Fruit fly (Drosophila melanogaster) whole organism, embryonic: ENCODE data around the gene CG7298.

ENCODE experiments used
- Ada2b ChIP-seq: fragments of 200-800 bp; sonication (Bioruptor generic); IDR thresholded peaks from 2 replicates; pipeline ENCODE4 v1.3.6; 2022; ENCODE audit warnings: missing biosample characterization, missing genetic modification characterization
- B-H2 ChIP-seq: fragments of 200-800 bp; sonication (Bioruptor generic); optimal IDR thresholded peaks from 2 replicates; lab custom pipeline; 2018; ENCODE audit warnings: missing biosample characterization, mild to moderate bottlenecking, missing genetic modification characterization
- BtbVII ChIP-seq: fragments of 200-800 bp; sonication (Bioruptor generic); optimal IDR thresholded peaks from 3 replicates; lab custom pipeline; 2017; ENCODE audit warnings: missing biosample characterization, mild to moderate bottlenecking, missing genetic modification characterization
- Bteb2 ChIP-seq: fragments of 200-800 bp; sonication (Bioruptor generic); optimal IDR thresholded peaks from 2 replicates; lab custom pipeline; 2016; ENCODE audit warnings: missing biosample characterization, missing genetic modification characterization
- CG11398 ChIP-seq: fragments of 200-800 bp; sonication (Bioruptor generic); optimal IDR thresholded peaks from 2 replicates; lab custom pipeline; 2016; ENCODE audit warnings: missing biosample characterization, missing genetic modification characterization
- CG11560 ChIP-seq: fragments of 200-800 bp; sonication (Bioruptor generic); IDR thresholded peaks from 3 replicates; pipeline ENCODE4 v1.3.6; 2022; ENCODE audit warnings: missing biosample characterization, missing genetic modification characterization
- CG12659 ChIP-seq: fragments of 200-800 bp; sonication (Bioruptor generic); optimal IDR thresholded peaks from 3 replicates; lab custom pipeline; 2017; ENCODE audit warnings: mild to moderate bottlenecking, missing biosample characterization, missing genetic modification reagents, missing genetic modification characterization
- CG13296 ChIP-seq: fragments of 200-800 bp; sonication (Bioruptor generic); optimal IDR thresholded peaks from 3 replicates; lab custom pipeline; 2018; ENCODE audit warnings: missing biosample characterization, mild to moderate bottlenecking, missing genetic modification characterization
- CG13424 ChIP-seq: fragments of 200-800 bp; sonication (Bioruptor generic); optimal IDR thresholded peaks from 2 replicates; lab custom pipeline; 2019; ENCODE audit warnings: missing biosample characterization, mild to moderate bottlenecking, missing genetic modification characterization, moderate library complexity
- CG14667 ChIP-seq: fragments of 200-800 bp; sonication (Bioruptor generic); IDR thresholded peaks from 2 replicates; pipeline ENCODE4 v1.3.6; 2022; ENCODE audit warnings: missing biosample characterization, missing genetic modification characterization
- CG17361 ChIP-seq: fragments of 200-800 bp; sonication (Bioruptor generic); IDR thresholded peaks from 3 replicates; pipeline ENCODE4 v1.3.6; 2022; ENCODE audit warnings: missing biosample characterization, missing genetic modification characterization
- CG18599 ChIP-seq: fragments of 200-800 bp; sonication (Bioruptor generic); optimal IDR thresholded peaks from 3 replicates; lab custom pipeline; 2017; ENCODE audit warnings: missing biosample characterization, missing genetic modification characterization, mild to moderate bottlenecking, moderate library complexity, missing genetic modification reagents
- CG2129 ChIP-seq: fragments of 200-800 bp; sonication (Bioruptor generic); IDR thresholded peaks from 2 replicates; pipeline ENCODE4 v1.3.6; 2022; ENCODE audit warnings: missing biosample characterization, missing genetic modification characterization; ENCODE audit not compliant: partially characterized antibody
- CG2199 ChIP-seq: fragments of 200-800 bp; sonication (Bioruptor generic); IDR thresholded peaks from 3 replicates; pipeline ENCODE4 v1.3.6; 2022; ENCODE audit warnings: missing biosample characterization, missing genetic modification characterization
- CG2678 ChIP-seq: fragments of 200-800 bp; sonication (Bioruptor generic); optimal IDR thresholded peaks from 3 replicates; lab custom pipeline; 2019; ENCODE audit warnings: missing biosample characterization, mild to moderate bottlenecking, missing genetic modification characterization, moderate library complexity
- CG2875 ChIP-seq: fragments of 200-800 bp; sonication (Bioruptor generic); optimal IDR thresholded peaks from 2 replicates; lab custom pipeline; 2017; ENCODE audit warnings: missing biosample characterization, mild to moderate bottlenecking, missing genetic modification characterization, missing genetic modification reagents
- CG34376 ChIP-seq: fragments of 200-800 bp; sonication (Bioruptor generic); optimal IDR thresholded peaks from 2 replicates; lab custom pipeline; 2018; ENCODE audit warnings: missing biosample characterization, mild to moderate bottlenecking, missing genetic modification characterization
- CG5245 ChIP-seq: fragments of 200-800 bp; sonication (Bioruptor generic); optimal IDR thresholded peaks from 3 replicates; lab custom pipeline; 2016; ENCODE audit warnings: missing biosample characterization, missing genetic modification characterization
- CG6654 ChIP-seq: fragments of 200-800 bp; sonication (Bioruptor generic); optimal IDR thresholded peaks from 2 replicates; lab custom pipeline; 2017; ENCODE audit warnings: missing biosample characterization, mild to moderate bottlenecking, missing genetic modification characterization
- CG7556 ChIP-seq: fragments of 200-800 bp; sonication (Bioruptor generic); optimal IDR thresholded peaks from 2 replicates; lab custom pipeline; 2017; ENCODE audit warnings: missing biosample characterization, mild to moderate bottlenecking, missing genetic modification characterization
- CG7786 ChIP-seq: fragments of 200-800 bp; sonication (Bioruptor generic); optimal IDR thresholded peaks from 2 replicates; lab custom pipeline; 2016; ENCODE audit warnings: missing biosample characterization, missing genetic modification characterization
- CG9797 ChIP-seq: fragments of 200-800 bp; sonication (Bioruptor generic); optimal IDR thresholded peaks from 3 replicates; lab custom pipeline; 2018; ENCODE audit warnings: missing biosample characterization, mild to moderate bottlenecking, missing genetic modification characterization
- CHES-1-like ChIP-seq: fragments of 200-800 bp; sonication (Bioruptor generic); optimal IDR thresholded peaks from 2 replicates; lab custom pipeline; 2016; ENCODE audit warnings: missing biosample characterization, missing genetic modification characterization
- CrebB ChIP-seq: fragments of 200-800 bp; sonication (Bioruptor generic); optimal IDR thresholded peaks from 3 replicates; lab custom pipeline; 2018; ENCODE audit warnings: missing biosample characterization, mild to moderate bottlenecking, missing genetic modification characterization
- Ets65A ChIP-seq: fragments of 200-800 bp; sonication (Bioruptor generic); peaks from one replicate; lab custom pipeline; 2016; ENCODE audit warnings: missing biosample characterization, missing genetic modification characterization
- Mrtf ChIP-seq: fragments of 200-800 bp; sonication (Bioruptor generic); IDR thresholded peaks from 3 replicates; pipeline ENCODE4 v1.3.6; 2022; ENCODE audit warnings: missing biosample characterization, missing genetic modification characterization
- Neu2 ChIP-seq: fragments of 200-800 bp; sonication (Bioruptor generic); optimal IDR thresholded peaks from 3 replicates; lab custom pipeline; 2016; ENCODE audit warnings: missing biosample characterization, missing genetic modification characterization, borderline replicate concordance
- Nf-YA ChIP-seq: fragments of 200-800 bp; sonication (Bioruptor generic); IDR thresholded peaks from 2 replicates; pipeline ENCODE4 v1.3.6; 2022; ENCODE audit warnings: missing biosample characterization, missing genetic modification characterization
- Sry-β ChIP-seq: fragments of 200-800 bp; sonication (Bioruptor generic); optimal IDR thresholded peaks from 2 replicates; lab custom pipeline; 2018; ENCODE audit warnings: missing biosample characterization, mild to moderate bottlenecking, missing genetic modification characterization, moderate library complexity
- Vsx1 ChIP-seq: fragments of 200-800 bp; sonication (Bioruptor generic); optimal IDR thresholded peaks from 2 replicates; lab custom pipeline; 2017; ENCODE audit warnings: missing biosample characterization, mild to moderate bottlenecking, missing genetic modification characterization, missing genetic modification reagents
- YL-1 ChIP-seq: fragments of 200-800 bp; sonication (Bioruptor generic); optimal IDR thresholded peaks from 3 replicates; lab custom pipeline; 2017; ENCODE audit warnings: missing biosample characterization, mild to moderate bottlenecking, missing genetic modification characterization
- amos ChIP-seq: fragments of 200-800 bp; sonication (Bioruptor generic); IDR thresholded peaks from 2 replicates; pipeline ENCODE4 v1.3.6; 2022; ENCODE audit warnings: missing biosample characterization, missing genetic modification characterization; ENCODE audit not compliant: partially characterized antibody
- bigmax ChIP-seq: fragments of 200-800 bp; sonication (Bioruptor generic); optimal IDR thresholded peaks from 2 replicates; lab custom pipeline; 2018; ENCODE audit warnings: missing biosample characterization, mild to moderate bottlenecking, missing genetic modification characterization
- dimm ChIP-seq: fragments of 200-800 bp; sonication (Bioruptor generic); IDR thresholded peaks from 2 replicates; pipeline ENCODE4 v1.3.6; 2022; ENCODE audit warnings: missing biosample characterization, missing genetic modification characterization
- dm ChIP-seq: fragments of 200-800 bp; sonication (Bioruptor generic); optimal IDR thresholded peaks from 3 replicates; lab custom pipeline; 2016; ENCODE audit warnings: missing biosample characterization, missing genetic modification characterization
- emc ChIP-seq: fragments of 200-800 bp; sonication (Bioruptor generic); optimal IDR thresholded peaks from 2 replicates; lab custom pipeline; 2016; ENCODE audit warnings: missing biosample characterization, missing genetic modification characterization
- exex ChIP-seq: fragments of 200-800 bp; sonication (Bioruptor generic); optimal IDR thresholded peaks from 4 replicates; lab custom pipeline; 2018; ENCODE audit warnings: missing biosample characterization, mild to moderate bottlenecking, missing genetic modification characterization, moderate library complexity
- gce ChIP-seq: fragments of 200-800 bp; sonication (Bioruptor generic); IDR thresholded peaks from 3 replicates; pipeline ENCODE4 v1.3.6; 2022; ENCODE audit warnings: missing biosample characterization, missing genetic modification characterization
- gcm ChIP-seq: fragments of 200-800 bp; sonication (Bioruptor generic); optimal IDR thresholded peaks from 2 replicates; lab custom pipeline; 2019; ENCODE audit warnings: missing biosample characterization, mild to moderate bottlenecking, missing genetic modification characterization, moderate library complexity
- grn ChIP-seq: fragments of 200-800 bp; sonication (Bioruptor generic); optimal IDR thresholded peaks from 3 replicates; lab custom pipeline; 2017; ENCODE audit warnings: missing biosample characterization, missing genetic modification characterization
- gro ChIP-seq: fragments of 200-800 bp; sonication (Bioruptor generic); optimal IDR thresholded peaks from 2 replicates; lab custom pipeline; 2016; ENCODE audit warnings: missing biosample characterization, missing genetic modification characterization
- h ChIP-seq: fragments of >200 bp; optimal IDR thresholded peaks from 2 replicates; lab custom pipeline; 2017
- lilli ChIP-seq: fragments of 200-800 bp; sonication (Bioruptor generic); optimal IDR thresholded peaks from 3 replicates; lab custom pipeline; 2016; ENCODE audit warnings: missing biosample characterization, missing genetic modification characterization
- mirr ChIP-seq: fragments of 200-800 bp; sonication (Bioruptor generic); optimal IDR thresholded peaks from 3 replicates; lab custom pipeline; 2018; ENCODE audit warnings: missing biosample characterization, mild to moderate bottlenecking, missing genetic modification characterization
- pros ChIP-seq: fragments of 200-800 bp; sonication (Bioruptor generic); optimal IDR thresholded peaks from 3 replicates; lab custom pipeline; 2019; ENCODE audit warnings: missing biosample characterization, mild to moderate bottlenecking, missing genetic modification characterization, moderate library complexity
- seq ChIP-seq: fragments of 200-800 bp; sonication (Bioruptor generic); IDR thresholded peaks from 2 replicates; pipeline ENCODE4 v1.3.6; 2022; ENCODE audit warnings: missing biosample characterization, missing genetic modification characterization
- stc ChIP-seq: fragments of 200-800 bp; sonication (Bioruptor generic); IDR thresholded peaks from 2 replicates; pipeline ENCODE4 v1.3.6; 2022; ENCODE audit warnings: missing biosample characterization, missing genetic modification characterization
- sug ChIP-seq: fragments of 200-800 bp; optimal IDR thresholded peaks from 2 replicates; lab custom pipeline; 2019; ENCODE audit warnings: missing biosample characterization, mild to moderate bottlenecking, missing genetic modification characterization, moderate library complexity
- unc-4 ChIP-seq: fragments of 200-800 bp; sonication (Bioruptor generic); IDR thresholded peaks from 2 replicates; pipeline ENCODE4 v1.3.6; 2022; ENCODE audit warnings: missing biosample characterization, missing genetic modification characterization; ENCODE audit not compliant: partially characterized antibody
- yki ChIP-seq: fragments of >200 bp; optimal IDR thresholded peaks from 3 replicates; lab custom pipeline; 2018

CG7298 gene

dm6 chr3L:20223398-20223951, 20.0 kb upstream of the CG7298 start, which contains the start of gene CG17147 (continued):
- TF ChIP-seq B-H2 (GFP tag; lab: Kevin White, UChicago) (peak; percentile 25), CG17361 (GFP tag; lab: Robert Waterston, UW) (no peak), amos (GFP tag; lab: Robert Waterston, UW) (no peak), CG2875 (GFP tag; lab: Kevin White, UChicago) (no peak), CG13296 (peak; percentile 12), stc (GFP tag; lab: Robert Waterston, UW) (no peak), Mrtf (GFP tag; lab: Robert Waterston, UW) (no peak), dimm (GFP tag; lab: Robert Waterston, UW) (no peak), grn (GFP tag; lab: Kevin White, UChicago) (peak; percentile 56), exex (tag; lab: Kevin White, UChicago) (peak; percentile 97), sug (peak; percentile 62), gcm (GFP tag; lab: Kevin White, UChicago) (no peak), CG34376 (GFP tag; lab: Kevin White, UChicago) (peak; percentile 88), Nf-YA (GFP tag; lab: Robert Waterston, UW) (no peak), BtbVII (GFP tag; lab: Kevin White, UChicago) (no peak), unc-4 (no peak), mirr (peak; percentile 19), CrebB (tag; lab: Kevin White, UChicago) (no peak), gce (GFP tag; lab: Robert Waterston, UW) (no peak), CG2678 (tag; lab: Kevin White, UChicago) (peak; percentile 19), Ada2b (no peak), CG13424 (tag; lab: Kevin White, UChicago) (no peak), CG11398 (GFP tag; lab: Kevin White, UChicago) (no peak), CG12659 (no peak), CG2199 (no peak), Vsx1 (GFP tag; lab: Kevin White, UChicago) (peak; percentile 13), h (lab: Kevin White, UChicago) (no peak), CG5245 (GFP tag; lab: Kevin White, UChicago) (no peak), CG6654 (GFP tag; lab: Kevin White, UChicago) (no peak), seq (no peak), Neu2 (GFP tag; lab: Kevin White, UChicago) (no peak), lilli (GFP tag; lab: Kevin White, UChicago) (no peak), bigmax (GFP tag; lab: Kevin White, UChicago) (no peak), YL-1 (GFP tag; lab: Kevin White, UChicago) (no peak), yki (lab: Kevin White, UChicago) (no peak)

DNA sequence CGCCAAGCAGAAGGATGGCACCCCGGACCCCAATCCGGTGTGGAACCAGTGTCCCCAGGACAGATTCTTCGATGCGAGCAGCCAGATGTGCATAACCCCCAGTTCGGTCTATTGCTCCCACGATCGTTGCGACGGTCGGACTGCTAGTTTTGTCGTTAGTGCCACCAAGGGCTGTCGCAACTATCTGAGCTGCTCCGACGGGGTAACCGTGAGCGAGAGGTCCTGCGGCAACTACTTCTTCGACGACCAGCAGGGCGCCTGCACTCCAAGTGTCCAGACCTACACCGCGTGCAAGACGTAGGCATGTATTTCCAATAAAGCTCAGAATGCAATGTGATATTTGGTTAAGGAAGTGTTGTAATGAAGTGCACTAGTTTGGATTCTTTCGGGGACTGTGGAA, 19.1 kb upstream of the CG7298 start:
- TF ChIP-seq CG2129 (GFP tag; lab: Robert Waterston, UW), result no peak
- TF ChIP-seq Ets65A (GFP tag; lab: Kevin White, UChicago), result peak; percentile 93
- TF ChIP-seq, all 482 proteins: peak for 1

dm6 chr3L:20221412-20221864, 18.0 kb upstream of the CG7298 start, which contains the start of gene CG17145:
CG17145 (plus strand) TSS chr3L:20221814.
- no peak for TF ChIP-seq CG14667 (GFP tag; lab: Robert Waterston, UW)
- no peak for TF ChIP-seq dm (GFP tag; lab: Kevin White, UChicago)
- TF ChIP-seq Bteb2 (GFP tag; lab: Kevin White, UChicago), result no peak
- no peak for TF ChIP-seq CG11560 (tag; lab: Robert Waterston, UW)
- TF ChIP-seq Sry-β (GFP tag; lab: Kevin White, UChicago), result no peak
- no peak for TF ChIP-seq CHES-1-like
- no peak for TF ChIP-seq pros
- TF ChIP-seq emc (GFP tag; lab: Kevin White, UChicago), result no peak
- TF ChIP-seq CG9797 (GFP tag; lab: Kevin White, UChicago), result no peak
- TF ChIP-seq CG18599, result peak; percentile 52
- TF ChIP-seq Mrtf (GFP tag; lab: Robert Waterston, UW), result no peak
- TF ChIP-seq CG2678 (tag; lab: Kevin White, UChicago), result peak; percentile 63
- TF ChIP-seq CG7556, result peak; percentile 18
- TF ChIP-seq unc-4, result no peak
- TF ChIP-seq CG7786 (GFP tag; lab: Kevin White, UChicago), result no peak
- TF ChIP-seq gro, result no peak
